Worm (Caenorhabditis elegans): ENCODE results near the gene F26F4.9.

ce11 chrIII:4924134-4924533 lies 11.8 kb upstream of the F26F4.9 start:
- TF ChIP-seq snpc-4 (tag; optimal IDR thresholded peaks at IDR 0.05) (no peak), unc-62 (GFP tag; optimal IDR thresholded peaks at IDR 0.05) (no peak), elt-3 (tag; optimal IDR thresholded peaks at IDR 0.05) (no peak), fos-1 (tag; optimal IDR thresholded peaks at IDR 0.05) (no peak), ama-1 (optimal IDR thresholded peaks at IDR 0.05) (no peak), blmp-1 (tag; optimal IDR thresholded peaks at IDR 0.05; ENCODE audit: insufficient read depth) (no peak)
